Worm (Caenorhabditis elegans): ENCODE data around the gene Y70C5A.3.

DNA sequence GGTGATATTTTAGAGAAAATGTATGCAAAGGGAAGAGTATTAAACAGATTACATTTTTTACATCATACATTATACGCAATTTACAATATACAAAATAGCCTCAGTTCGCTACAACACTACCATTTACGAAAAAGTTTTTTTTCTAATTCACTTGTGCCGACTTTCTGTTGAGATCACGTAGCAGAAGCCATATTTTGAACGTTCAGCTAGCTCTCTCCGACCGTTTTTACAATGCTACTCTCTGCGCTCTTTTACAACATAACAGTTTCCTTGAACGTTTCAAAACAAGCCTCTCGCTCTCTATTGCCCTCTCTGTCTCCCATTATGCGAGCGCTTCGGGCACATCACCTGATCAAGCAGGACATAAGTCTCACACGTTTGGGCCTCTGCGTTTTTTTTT, 17.6 kb downstream of the Y70C5A.3 start, which contains the start of gene T03E6.8:
- TF ChIP-seq cog-1 (tag; optimal IDR thresholded peaks at IDR 0.05) (no peak), ref-1 (GFP tag; conservative IDR thresholded peaks at IDR 0.05) (no peak), flt-1 (GFP tag; IDR thresholded peaks at IDR 0.05) (no peak), ztf-23 (GFP tag; IDR thresholded peaks at IDR 0.05) (no peak), T22C8.4 (GFP tag; IDR thresholded peaks at IDR 0.05) (no peak), ztf-29 (GFP tag; IDR thresholded peaks at IDR 0.05) (no peak), med-1 (GFP tag; optimal IDR thresholded peaks at IDR 0.05; ENCODE audit: insufficient read depth) (no peak)

All from whole organism, midembryonic.